Fruit fly (Drosophila melanogaster) S2 (cell line): Measurements from ENCODE around the gene eIF1.

ENCODE experiments used
- CG8478 ChIP-seq: fragments of >200 bp; optimal IDR thresholded peaks from 2 replicates; lab custom pipeline; 2018
- CTCF ChIP-seq, 2 experiments: fragments of >200 bp; optimal IDR thresholded peaks; 2 replicates each; lab custom pipeline; 2018

Gene eIF1

DNA sequence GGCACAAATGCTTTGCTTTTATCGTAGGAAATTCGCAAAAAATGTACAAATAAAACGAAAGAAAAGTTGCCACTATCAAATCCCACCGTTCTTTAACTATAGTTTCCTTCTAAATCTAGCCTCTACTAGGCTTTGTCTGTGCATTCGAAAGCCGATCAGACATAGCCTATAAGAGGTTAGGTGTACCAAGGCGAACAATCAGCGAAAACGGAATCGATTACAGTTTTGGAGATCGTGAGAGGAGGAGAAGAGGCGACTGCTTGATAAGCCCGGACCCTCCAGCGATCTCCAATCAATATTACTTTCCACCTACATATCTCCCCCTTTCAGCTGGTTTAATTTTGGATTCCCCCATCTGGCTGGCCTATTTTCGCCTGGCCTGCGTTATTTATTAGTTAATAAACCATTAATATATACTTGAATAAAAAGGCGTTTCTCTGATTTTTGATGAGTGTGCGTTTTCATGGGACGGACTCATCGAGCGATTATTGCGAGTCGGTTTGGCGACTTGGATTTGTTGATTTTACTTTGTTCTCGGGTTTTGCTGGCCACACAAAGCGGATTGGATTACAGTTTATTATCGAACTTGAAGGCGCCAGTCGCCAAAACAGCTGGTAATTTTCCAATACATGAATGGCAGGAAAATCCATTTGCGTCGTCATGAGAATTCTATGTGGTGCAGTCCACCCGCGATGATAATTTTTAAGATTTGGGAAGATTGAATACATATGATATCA, 27.9 kb downstream of the eIF1 start:
- TF ChIP-seq CTCF (optimal IDR thresholded peaks at IDR 0.05; lab: Kevin White, UChicago) (no peak), CG8478 (no peak)

DNA sequence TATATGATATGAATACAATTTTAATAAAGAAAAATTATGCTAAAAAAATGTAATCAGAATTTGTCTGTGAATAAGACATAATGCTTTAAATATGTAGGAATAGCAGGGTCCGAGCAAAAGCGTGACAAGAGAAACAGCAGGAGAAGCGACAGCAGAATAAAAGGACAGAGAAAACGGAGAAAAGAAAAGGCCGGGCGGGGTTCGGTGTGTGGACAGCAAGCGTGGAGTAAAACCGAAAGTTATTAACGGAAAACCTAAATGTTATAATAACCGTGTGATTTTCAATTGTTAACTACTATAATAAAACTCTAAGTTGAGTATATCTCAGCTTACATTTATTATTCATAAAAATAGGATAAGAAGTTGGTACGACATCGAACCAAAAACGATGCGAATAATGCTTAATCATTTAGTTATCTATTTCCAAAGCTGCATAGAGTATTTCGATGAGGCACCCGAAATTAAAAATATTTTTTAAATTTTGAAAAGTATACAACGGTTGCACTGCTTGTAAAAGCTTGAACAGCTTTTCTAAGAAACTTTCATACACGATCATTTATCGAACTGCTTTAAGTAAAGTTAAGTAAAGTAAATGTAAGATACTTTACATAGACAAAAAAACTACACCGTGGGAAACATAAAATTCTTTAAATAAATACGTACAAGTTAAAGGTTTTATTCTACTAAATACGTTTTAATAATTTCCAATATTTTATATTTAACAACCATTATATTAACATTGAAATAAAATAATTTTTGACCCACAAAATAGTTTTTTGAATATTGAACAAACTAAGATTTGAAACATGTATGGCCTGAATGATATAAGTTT, 28.7 kb downstream of the eIF1 start:
- TF ChIP-seq CTCF (optimal IDR thresholded peaks at IDR 0.05; lab: Kevin White, UChicago) (no peak), CG8478 (no peak)

DNA sequence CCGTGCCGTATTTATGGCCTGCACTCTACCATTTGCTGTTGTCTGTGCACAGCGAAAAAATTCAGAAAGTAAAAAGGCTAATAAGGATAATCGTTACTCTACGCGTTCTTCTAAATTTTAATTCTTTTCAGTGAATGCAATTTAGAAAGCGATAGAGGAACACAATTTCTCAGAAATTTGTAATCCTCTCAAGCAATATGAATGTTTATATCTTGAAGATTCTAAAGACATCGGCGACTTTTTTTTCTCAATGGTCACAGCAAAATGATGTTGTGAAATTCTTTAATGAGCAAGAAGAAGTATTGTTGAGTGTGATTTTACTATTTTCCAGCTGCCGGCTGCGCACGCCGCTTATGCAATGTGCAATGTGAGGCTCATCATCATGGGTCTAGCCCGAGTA, 29.7 kb downstream of the eIF1 start:
- no peak for TF ChIP-seq CG8478
- no peak for TF ChIP-seq CTCF (optimal IDR thresholded peaks at IDR 0.05; lab: Kevin White, UChicago)

DNA sequence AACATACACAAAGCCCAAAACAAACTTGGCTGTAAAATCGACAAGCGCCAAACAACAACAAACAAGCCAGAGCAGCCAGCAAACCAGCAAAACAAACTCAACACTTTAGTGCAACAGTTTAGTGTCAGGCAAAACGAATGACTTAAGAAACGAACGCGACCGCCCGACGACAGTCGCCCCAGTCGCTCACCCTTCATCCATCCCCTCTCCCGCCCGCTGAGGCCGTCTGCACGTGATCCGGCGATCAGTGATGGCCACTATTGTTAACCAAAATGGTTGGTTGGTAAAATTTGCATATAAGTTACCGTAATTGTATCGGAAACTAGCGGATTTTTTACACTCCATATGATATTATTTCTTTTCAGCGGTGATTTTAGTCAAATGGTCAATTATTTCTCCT, 30.5 kb downstream of the eIF1 start:
- TF ChIP-seq CTCF (optimal IDR thresholded peaks at IDR 0.05; lab: Kevin White, UChicago) (no peak), CG8478 (no peak)

DNA sequence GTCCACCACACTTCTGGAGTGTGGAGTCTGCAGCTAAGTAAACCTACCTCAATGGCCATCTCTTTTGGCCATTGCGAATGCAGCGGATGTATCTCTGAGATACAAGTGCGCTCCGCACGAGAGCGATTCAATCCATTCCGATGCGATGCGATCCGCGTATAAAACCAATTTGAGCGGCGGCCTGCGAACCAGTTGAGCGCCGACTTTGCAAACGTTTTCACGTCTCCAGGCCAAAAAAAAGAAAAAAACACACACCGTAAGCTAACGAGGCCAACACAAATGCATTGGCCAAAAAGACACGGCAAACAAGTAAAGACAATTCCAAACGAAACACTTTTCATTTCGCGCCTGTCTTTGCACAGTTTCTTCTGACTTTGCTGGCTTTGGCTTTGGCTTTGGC, 34.5 kb downstream of the eIF1 start, which contains the start of gene ckd:
Gene ckd, plus strand, starts transcription at position 189 of the 400 bp plus-strand sequence.
- no peak for TF ChIP-seq CTCF (optimal IDR thresholded peaks at IDR 0.05; lab: Kevin White, UChicago)
- no peak for TF ChIP-seq CG8478

DNA sequence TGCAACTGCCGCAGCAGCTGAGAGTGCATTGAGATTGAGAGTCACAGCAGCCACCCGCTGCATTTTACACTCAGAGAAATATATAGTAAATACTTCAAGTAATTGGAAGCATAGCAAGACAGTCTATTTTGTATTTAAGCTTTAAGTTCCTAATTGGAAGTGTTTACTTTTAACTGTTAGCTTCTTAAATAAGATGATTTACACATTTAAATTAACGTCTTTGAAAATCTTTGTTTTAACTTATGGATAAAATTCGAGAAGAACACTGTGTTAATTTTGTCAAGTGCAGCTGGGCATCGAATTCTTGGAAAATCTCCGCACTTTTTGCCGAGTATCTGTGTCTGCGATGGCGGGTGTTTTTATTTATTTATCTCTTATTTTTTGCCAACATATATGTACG, 36.6 kb downstream of the eIF1 start:
- TF ChIP-seq CG8478 (no peak), CTCF (optimal IDR thresholded peaks at IDR 0.05; lab: Kevin White, UChicago) (no peak)

DNA sequence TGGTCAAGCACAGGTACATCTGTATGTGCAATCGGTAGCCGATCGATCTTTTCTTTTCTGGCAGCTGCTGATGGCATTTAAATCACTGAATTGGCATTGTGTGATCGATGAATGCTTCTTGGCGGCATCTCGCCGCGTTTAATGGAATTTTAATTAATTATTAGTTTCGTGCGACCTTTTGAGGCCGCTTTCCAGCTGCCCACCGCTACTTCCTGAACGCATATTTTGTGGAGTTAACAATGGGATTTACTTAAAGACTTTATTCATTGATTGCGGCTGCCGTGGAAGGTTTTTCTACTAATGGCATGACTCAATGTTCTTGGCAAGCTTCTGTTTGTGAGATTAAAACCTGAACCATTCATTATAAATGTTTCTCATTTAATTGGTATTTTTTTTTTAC, 38.5 kb downstream of the eIF1 start:
- TF ChIP-seq CG8478 (no peak), CTCF (optimal IDR thresholded peaks at IDR 0.05; lab: Kevin White, UChicago) (no peak)

DNA sequence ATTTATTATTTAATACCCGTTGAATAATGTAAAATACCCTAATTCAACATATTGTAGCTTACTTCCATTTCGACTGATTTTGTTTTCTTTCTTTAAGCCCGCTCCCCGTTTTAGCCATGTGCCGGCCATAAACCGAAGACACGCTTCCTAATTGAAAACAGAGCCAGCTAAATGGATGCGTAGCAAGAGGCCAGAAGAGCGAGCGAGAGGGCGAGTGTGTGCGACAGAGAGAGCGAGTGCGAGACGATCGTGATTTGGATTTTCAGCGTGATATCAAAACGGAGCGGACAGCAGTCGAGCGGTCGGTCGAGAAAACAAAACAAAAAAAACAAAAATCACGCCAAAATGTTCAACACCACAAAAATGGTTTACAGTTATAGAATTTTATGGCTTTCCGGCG, 43.2 kb downstream of the eIF1 start:
- no peak for TF ChIP-seq CTCF (optimal IDR thresholded peaks at IDR 0.05; lab: Kevin White, UChicago)
- no peak for TF ChIP-seq CG8478

DNA sequence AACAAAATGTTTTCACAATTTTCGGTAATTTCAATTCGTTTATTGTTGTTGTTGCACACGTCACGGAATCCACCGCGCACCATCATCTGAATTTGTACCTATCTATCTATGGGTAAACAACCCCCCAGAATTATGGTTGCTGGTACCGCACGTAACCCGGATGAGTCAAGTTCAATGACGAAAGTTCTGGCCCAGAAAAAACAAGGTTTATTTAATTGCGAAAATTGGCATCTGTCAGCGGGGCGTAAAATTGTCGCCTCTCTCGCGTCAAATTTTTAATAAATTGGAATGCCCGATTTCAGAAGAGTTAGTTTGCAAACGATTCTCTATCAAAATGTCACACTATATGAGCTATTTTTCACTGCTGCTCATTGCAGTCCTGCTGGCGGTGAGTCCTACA, 45.0 kb downstream of the eIF1 start, which contains the start of gene CG34265:
Gene CG34265, plus strand, starts transcription at position 301 of the 400 bp plus-strand sequence.
- TF ChIP-seq CG8478: no peak
- TF ChIP-seq CTCF (optimal IDR thresholded peaks at IDR 0.05; lab: Kevin White, UChicago): no peak

DNA sequence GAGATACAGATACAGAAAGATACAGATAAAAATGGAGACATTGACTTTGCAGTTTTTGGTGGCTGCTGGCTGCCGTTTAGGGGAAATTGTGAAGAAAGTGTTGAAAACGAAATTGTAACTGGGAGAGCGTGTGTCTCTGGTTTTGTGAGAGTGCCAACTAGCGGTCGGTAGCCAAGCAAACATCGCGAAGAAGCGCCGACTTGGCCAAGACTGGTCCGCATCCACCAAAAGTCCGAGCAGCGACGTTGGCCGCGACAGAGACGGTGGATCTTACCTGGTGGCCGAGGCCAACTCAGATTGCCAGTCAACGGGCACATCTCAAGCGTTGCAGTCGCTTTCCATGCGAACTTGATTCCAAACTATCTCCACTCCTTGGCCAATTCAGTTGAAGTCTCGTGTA, 47.6 kb downstream of the eIF1 start, which contains the start of gene CG14960:
Gene CG14960, plus strand, starts transcription at position 301 of the 400 bp plus-strand sequence.
- TF ChIP-seq CG8478: no peak
- TF ChIP-seq CTCF (optimal IDR thresholded peaks at IDR 0.05; lab: Kevin White, UChicago): no peak
